Worm (Caenorhabditis elegans) whole organism, dauer: ENCODE measurements around the gene C04C11.25.
"Not testable (repeated sequence)": the region's sequence is repeated elsewhere in the genome, so short reads cannot be mapped to it uniquely, and the experiment has no call there.

ENCODE experiments used
- unc-62 ChIP-seq: sonication (generic microtip); optimal IDR thresholded peaks from 2 replicates; lab custom pipeline; 2017; ENCODE audit warnings: missing biosample characterization, missing genetic modification reagents, missing genetic modification characterization

The C04C11.25 gene

ce11 chrX:14020290-14020689, 5.0 kb upstream of the C04C11.25 start, which contains the start of gene C04C11.1:
TSS of gene C04C11.1 (plus strand) at chrX:14020590.
- no peak for TF ChIP-seq unc-62 (GFP tag; lab: Kevin White, UChicago)

- TF ChIP-seq unc-62 (GFP tag; lab: Kevin White, UChicago), result no peak
These were observed 1.4 kb upstream of the C04C11.25 start for ce11 chrX:14016698-14017097.

- TF ChIP-seq unc-62 (GFP tag; lab: Kevin White, UChicago), result no peak
These were observed 542 bp upstream of the C04C11.25 start for ce11 chrX:14015808-14016207.

ce11 chrX:14012417-14012816, 2.8 kb downstream of the C04C11.25 start, which contains the start of gene tbc-19:
TSS of gene tbc-19 (minus strand) at chrX:14012517.
- no peak for TF ChIP-seq unc-62 (GFP tag; lab: Kevin White, UChicago)

- TF ChIP-seq unc-62 (GFP tag; lab: Kevin White, UChicago), result no peak
These were observed 7.1 kb downstream of the C04C11.25 start for ce11 chrX:14008130-14008529.

ce11 chrX:14003538-14003937, 11.7 kb downstream of the C04C11.25 start:
- no peak for TF ChIP-seq unc-62 (GFP tag; lab: Kevin White, UChicago)

ce11 chrX:14002739-14003138, 12.5 kb downstream of the C04C11.25 start:
- TF ChIP-seq unc-62 (GFP tag; lab: Kevin White, UChicago), result no peak

- TF ChIP-seq unc-62 (GFP tag; lab: Kevin White, UChicago), result no peak
These were observed 13.7 kb downstream of the C04C11.25 start, which contains the start of gene cytb-5.1 for ce11 chrX:14001494-14001974. TSS of gene cytb-5.1 (plus strand) at chrX:14001924.

- TF ChIP-seq unc-62 (GFP tag; lab: Kevin White, UChicago), result no peak
These were observed 15.0 kb downstream of the C04C11.25 start for ce11 chrX:14000198-14000748.

- TF ChIP-seq unc-62 (GFP tag; lab: Kevin White, UChicago), result no peak
These were observed 19.4 kb downstream of the C04C11.25 start, which contains the start of the genes C31E10.5 and C31E10.6 for ce11 chrX:13995803-13996388. TSS of gene C31E10.5 (minus strand) at chrX:13995834. TSS of gene C31E10.6 (plus strand) at chrX:13996338.

- no peak for TF ChIP-seq unc-62 (GFP tag; lab: Kevin White, UChicago)
These were observed 24.6 kb downstream of the C04C11.25 start, which contains the start of gene C31E10.11 for ce11 chrX:13990680-13991079. TSS of gene C31E10.11 (minus strand) at chrX:13990780.

ce11 chrX:13986307-13986706, 29.0 kb downstream of the C04C11.25 start, which contains the start of gene irld-24:
TSS of gene irld-24 (plus strand) at chrX:13986607.
- TF ChIP-seq unc-62 (GFP tag; lab: Kevin White, UChicago), result no peak

ce11 chrX:13980417-13980816, 34.8 kb downstream of the C04C11.25 start, which contains the start of gene arrd-24:
TSS of gene arrd-24 (minus strand) at chrX:13980517.
- not testable (repeated sequence) for TF ChIP-seq unc-62 (GFP tag; lab: Kevin White, UChicago)

ce11 chrX:13977439-13978118, 37.7 kb downstream of the C04C11.25 start, which contains the start of gene F48F7.6:
TSS of gene F48F7.6 (plus strand) at chrX:13977829.
- TF ChIP-seq unc-62 (GFP tag; lab: Kevin White, UChicago), result no peak

ce11 chrX:13975314-13975713, 40.0 kb downstream of the C04C11.25 start, which contains the start of gene F48F7.5:
TSS of gene F48F7.5 (plus strand) at chrX:13975653.
- TF ChIP-seq unc-62 (GFP tag; lab: Kevin White, UChicago), result no peak
